Fruit fly (Drosophila melanogaster): ENCODE results near the gene Sfp24Bd.

Gene Sfp24Bd

DNA sequence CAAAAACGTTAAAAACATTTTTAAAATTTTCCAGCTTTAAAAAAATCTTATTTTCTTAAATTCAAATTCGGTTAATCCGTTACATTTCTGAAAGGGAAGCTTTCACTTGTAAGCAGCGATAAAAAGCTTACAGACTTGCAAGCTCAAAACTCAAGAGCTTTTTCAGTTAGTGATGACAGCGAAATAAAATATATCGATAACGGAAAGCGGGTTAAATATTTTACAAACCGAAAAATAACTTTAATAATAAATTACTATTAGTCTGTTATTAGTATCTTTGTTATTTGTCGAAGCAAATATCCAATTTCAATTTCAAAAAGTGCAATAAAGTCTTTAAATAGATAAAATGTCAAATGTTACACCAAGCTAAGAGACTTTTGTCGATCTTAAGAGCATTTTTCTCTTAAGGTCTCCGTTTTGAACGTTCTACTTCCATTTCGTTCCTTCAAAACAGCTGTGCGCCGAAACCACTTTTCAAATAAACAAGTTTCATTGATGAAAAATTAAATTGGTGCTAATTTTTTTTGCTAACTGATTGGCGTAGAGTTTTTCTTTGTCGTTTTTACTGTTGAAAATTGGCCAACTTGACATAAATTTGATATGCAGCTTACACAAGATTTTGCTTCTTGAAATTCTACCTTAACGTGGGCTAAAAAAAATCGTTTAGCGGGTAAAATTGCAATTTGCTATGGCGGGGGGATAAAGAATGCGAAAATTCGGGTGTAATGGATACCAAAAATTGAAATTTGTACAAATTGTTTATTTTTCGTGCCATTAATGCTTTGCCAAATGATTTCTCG is 20.6 kb downstream of the Sfp24Bd start (continued):
- peak; percentile 70 for TF ChIP-seq row (GFP tag; IDR thresholded peaks at IDR 0.05)
- no peak for TF ChIP-seq gcm2 (GFP tag; optimal IDR thresholded peaks at IDR 0.05)
- no peak for TF ChIP-seq MESR4 (GFP tag; optimal IDR thresholded peaks at IDR 0.05)
- no peak for TF ChIP-seq Nf-YB (GFP tag; optimal IDR thresholded peaks at IDR 0.05)
- TF ChIP-seq Taf1 (GFP tag; IDR thresholded peaks at IDR 0.05), result no peak
- no peak for TF ChIP-seq az2 (GFP tag; optimal IDR thresholded peaks at IDR 0.05)
- TF ChIP-seq CG18619 (GFP tag; optimal IDR thresholded peaks at IDR 0.05), result no peak
- no peak for TF ChIP-seq Vsx1 (GFP tag; optimal IDR thresholded peaks at IDR 0.05)
- TF ChIP-seq Doc3 (GFP tag; IDR thresholded peaks at IDR 0.05; ENCODE audit: partially characterized antibody), result peak; percentile 84
- no peak for TF ChIP-seq Sry-β (GFP tag; optimal IDR thresholded peaks at IDR 0.05)
- no peak for TF ChIP-seq Ets65A (GFP tag)
- TF ChIP-seq CG31441 (GFP tag; IDR thresholded peaks at IDR 0.05), result no peak
- TF ChIP-seq CG18011 (GFP tag; optimal IDR thresholded peaks at IDR 0.05), result no peak
- TF ChIP-seq Rx (GFP tag; IDR thresholded peaks at IDR 0.05), result no peak
- peak; percentile 51 for TF ChIP-seq CG12391 (tag; optimal IDR thresholded peaks at IDR 0.05)
- no peak for TF ChIP-seq CG10321 (GFP tag; IDR thresholded peaks at IDR 0.05)
- no peak for TF ChIP-seq CG10147 (GFP tag; optimal IDR thresholded peaks at IDR 0.05)
- no peak for TF ChIP-seq CG8290 (GFP tag; optimal IDR thresholded peaks at IDR 0.05)
- no peak for TF ChIP-seq CG8290 (tag; optimal IDR thresholded peaks at IDR 0.05)
- peak; percentile 21 to 41 for TF ChIP-seq Trl (optimal IDR thresholded peaks at IDR 0.05)
- no peak for TF ChIP-seq Trl (GFP tag; optimal IDR thresholded peaks at IDR 0.05)
- no peak for TF ChIP-seq CG17359 (tag; optimal IDR thresholded peaks at IDR 0.05)
- TF ChIP-seq fd96Cb (tag; optimal IDR thresholded peaks at IDR 0.05), result no peak
- no peak for TF ChIP-seq tna (GFP tag; IDR thresholded peaks at IDR 0.05; ENCODE audit: partially characterized antibody)
- TF ChIP-seq Chrac-16 (GFP tag; optimal IDR thresholded peaks at IDR 0.05), result no peak
- TF ChIP-seq ase (GFP tag; IDR thresholded peaks at IDR 0.05), result no peak
- peak; percentile 30 for TF ChIP-seq CG2120 (GFP tag; optimal IDR thresholded peaks at IDR 0.05)
- TF ChIP-seq usp (GFP tag; optimal IDR thresholded peaks at IDR 0.05), result no peak
- TF ChIP-seq GATAe (GFP tag; conservative IDR thresholded peaks at IDR 0.05), result no peak
- peak; percentile 78 for TF ChIP-seq CG34224 (GFP tag; IDR thresholded peaks at IDR 0.05; ENCODE audit: partially characterized antibody)
- TF ChIP-seq Xrp1 (GFP tag; IDR thresholded peaks at IDR 0.05), result no peak
- TF ChIP-seq Hr39 (optimal IDR thresholded peaks at IDR 0.05), result no peak
- TF ChIP-seq kay (GFP tag; optimal IDR thresholded peaks at IDR 0.05), result no peak
- TF ChIP-seq dimm (GFP tag; IDR thresholded peaks at IDR 0.05), result no peak
- no peak for TF ChIP-seq Gug (GFP tag; IDR thresholded peaks at IDR 0.05)
- TF ChIP-seq CG16863 (GFP tag; optimal IDR thresholded peaks at IDR 0.05), result no peak
- TF ChIP-seq CG15011 (GFP tag; optimal IDR thresholded peaks at IDR 0.05), result no peak
- TF ChIP-seq CG4282 (GFP tag; optimal IDR thresholded peaks at IDR 0.05), result no peak
- no peak for TF ChIP-seq nmo (GFP tag; optimal IDR thresholded peaks at IDR 0.05)
- TF ChIP-seq CG4730 (GFP tag; IDR thresholded peaks at IDR 0.05), result no peak
- TF ChIP-seq CG9876 (GFP tag; optimal IDR thresholded peaks at IDR 0.05), result no peak
- TF ChIP-seq ash1 (GFP tag; optimal IDR thresholded peaks at IDR 0.05), result no peak
- no peak for TF ChIP-seq Oli (tag; optimal IDR thresholded peaks at IDR 0.05)
- no peak for TF ChIP-seq CG14710 (tag; optimal IDR thresholded peaks at IDR 0.05)
- no peak for TF ChIP-seq tup (GFP tag; optimal IDR thresholded peaks at IDR 0.05)
- TF ChIP-seq Fer3 (tag; optimal IDR thresholded peaks at IDR 0.05), result no peak
- TF ChIP-seq Asciz (GFP tag; optimal IDR thresholded peaks at IDR 0.05), result no peak
- no peak for TF ChIP-seq gsb-n (tag; optimal IDR thresholded peaks at IDR 0.05)
- no peak for TF ChIP-seq wor (GFP tag; IDR thresholded peaks at IDR 0.05)
- peak; percentile 38; the same call in 1 of the 2 replicates for TF ChIP-seq bbx (GFP tag; IDR thresholded peaks at IDR 0.05; ENCODE audit: partially characterized antibody)
- no peak for TF ChIP-seq Abd-B (GFP tag; optimal IDR thresholded peaks at IDR 0.05)
